Worm (Caenorhabditis elegans) whole organism, L1 larva: ENCODE data around the gene prp-9.

Experiments
- alr-1 ChIP-seq: fragments of 200-800 bp; sonication (Bioruptor generic); optimal IDR thresholded peaks from 2 replicates; lab custom pipeline; 2018; ENCODE audit warnings: borderline replicate concordance, mild to moderate bottlenecking, missing genetic modification characterization, missing compliant biosample characterization
- ama-1 ChIP-seq: fragments of 150-350 bp; optimal IDR thresholded peaks from 2 replicates; lab custom pipeline; 2014
- blmp-1 ChIP-seq: fragments of 150-350 bp; optimal IDR thresholded peaks from 2 replicates; lab custom pipeline; 2014; ENCODE audit warnings: missing biosample characterization, missing genetic modification characterization
- fos-1 ChIP-seq: fragments of 150-350 bp; optimal IDR thresholded peaks from 2 replicates; lab custom pipeline; 2014; ENCODE audit warnings: missing biosample characterization, missing genetic modification characterization
- lin-15B ChIP-seq: fragments of 150-350 bp; sonication (generic microtip); optimal IDR thresholded peaks from 3 replicates; lab custom pipeline; 2014; ENCODE audit warnings: missing biosample characterization, missing genetic modification characterization
- lin-35 ChIP-seq, 2 experiments: fragments of 150-350 bp; optimal IDR thresholded peaks; 2 replicates each; lab custom pipeline; 2014; ENCODE audit warnings: missing biosample characterization in 2 of 2, missing genetic modification characterization in 2 of 2, missing genetic modification reagents in 2 of 2
- mdl-1 ChIP-seq, 2 experiments: fragments of 150-350 bp; optimal IDR thresholded peaks; 2 replicates each; lab custom pipeline; 2014 to 2017; ENCODE audit warnings: missing biosample characterization in 2 of 2, missing genetic modification characterization in 2 of 2, inconsistent platforms in 1 of 2
- nhr-12 ChIP-seq: sonication (generic microtip); optimal IDR thresholded peaks from 2 replicates; lab custom pipeline; 2017; ENCODE audit warnings: missing biosample characterization, missing genetic modification characterization
- nhr-28 ChIP-seq: fragments of 150-350 bp; optimal IDR thresholded peaks from 2 replicates; lab custom pipeline; 2014; ENCODE audit warnings: missing biosample characterization, missing genetic modification characterization
- sptf-1 ChIP-seq: fragments of 150-350 bp; optimal IDR thresholded peaks from 2 replicates; lab custom pipeline; 2014; ENCODE audit warnings: missing biosample characterization, missing genetic modification characterization
- unc-62 ChIP-seq: fragments of 150-350 bp; optimal IDR thresholded peaks from 2 replicates; lab custom pipeline; 2014; ENCODE audit warnings: missing biosample characterization, missing genetic modification reagents, missing genetic modification characterization
- unc-86 ChIP-seq: sonication (generic microtip); optimal IDR thresholded peaks from 2 replicates; lab custom pipeline; 2016; ENCODE audit warnings: missing genetic modification characterization, missing compliant biosample characterization

ce11 chrII:8515521-8515920, 9.7 kb downstream of the prp-9 start:
- no peak for TF ChIP-seq fos-1 (tag; lab: Kevin White, UChicago)
- no peak for TF ChIP-seq blmp-1 (tag; lab: Kevin White, UChicago)
- no peak for TF ChIP-seq mdl-1 (tag; optimal IDR thresholded peaks at IDR 0.05; lab: Kevin White, UChicago)
- TF ChIP-seq nhr-12: no peak
- no peak for TF ChIP-seq unc-62 (GFP tag; lab: Kevin White, UChicago)
- no peak for TF ChIP-seq lin-35 (GFP tag; optimal IDR thresholded peaks at IDR 0.05; lab: Kevin White, UChicago)
- no peak for TF ChIP-seq sptf-1 (tag; lab: Kevin White, UChicago)
- no peak for TF ChIP-seq alr-1 (tag; lab: Kevin White, UChicago)
- TF ChIP-seq ama-1 (lab: Kevin White, UChicago): no peak
- no peak for TF ChIP-seq lin-15B (tag; lab: Kevin White, UChicago)
- TF ChIP-seq nhr-28 (tag; lab: Kevin White, UChicago): no peak
- TF ChIP-seq unc-86 (tag; lab: Kevin White, UChicago): no peak
